Worm (Caenorhabditis elegans): ENCODE measurements around the gene Y6E2A.7.
"Not testable (repeated sequence)": the region's sequence is repeated elsewhere in the genome, so short reads cannot be mapped to it uniquely, and the experiment has no call there.

Gene Y6E2A.7

ce11 chrV:15766122-15766594 lies 46.5 kb downstream of the Y6E2A.7 start, which contains the start of the genes haf-3 and F57A10.2 (continued):
- TF ChIP-seq lin-38 (GFP tag; IDR thresholded peaks at IDR 0.05) (peak; percentile 90), Y105C5A.15 (GFP tag; IDR thresholded peaks at IDR 0.05) (no peak), zfp-3 (GFP tag; conservative IDR thresholded peaks at IDR 0.05) (peak; percentile 63; the same call in 1 of the 2 replicates), php-3 (GFP tag; IDR thresholded peaks at IDR 0.05) (peak; percentile 68; the same call in 1 of the 2 replicates), dmd-6 (GFP tag; IDR thresholded peaks at IDR 0.05) (peak; percentile 89), hmg-1.1 (GFP tag; IDR thresholded peaks at IDR 0.05) (peak; percentile 79)

ce11 chrV:15767385-15767784 lies 47.7 kb downstream of the Y6E2A.7 start:
- TF ChIP-seq Y105C5A.15 (GFP tag; IDR thresholded peaks at IDR 0.05) (peak; percentile 71; the same call in 1 of the 2 replicates), ceh-44 (GFP tag; IDR thresholded peaks at IDR 0.05) (peak; percentile 68; the same call in 1 of the 2 replicates), saeg-2 (GFP tag; IDR thresholded peaks at IDR 0.05) (peak; percentile 68; the same call in 1 of the 2 replicates), lin-38 (GFP tag; IDR thresholded peaks at IDR 0.05) (peak; percentile 82), dmd-9 (GFP tag; IDR thresholded peaks at IDR 0.05) (0 out of 2 replicates have a peak, but pooled peaks have one; percentile 53), zip-11 (GFP tag; IDR thresholded peaks at IDR 0.05) (0 out of 2 replicates have a peak, but pooled peaks have one; percentile 35), F49E8.2 (tag; optimal IDR thresholded peaks at IDR 0.05; ENCODE audit: borderline replicate concordance) (peak; percentile 12), ctbp-1 (GFP tag; IDR thresholded peaks at IDR 0.05) (peak; percentile 80), mdt-29 (GFP tag; IDR thresholded peaks at IDR 0.05) (peak; percentile 80), madf-9 (GFP tag; conservative IDR thresholded peaks at IDR 0.05) (peak; percentile 45; the same call in 1 of the 2 replicates), nhr-42 (GFP tag; IDR thresholded peaks at IDR 0.05) (peak; percentile 66), ZK337.2 (GFP tag; IDR thresholded peaks at IDR 0.05) (0 out of 2 replicates have a peak, but pooled peaks have one; percentile 13), pha-4 (GFP tag; IDR thresholded peaks at IDR 0.05) (peak; percentile 84), vab-7 (GFP tag; IDR thresholded peaks at IDR 0.05) (peak; percentile 77), Y75B8A.6 (GFP tag; IDR thresholded peaks at IDR 0.05) (peak; percentile 78; the same call in 1 of the 2 replicates), arid-1 (GFP tag; conservative IDR thresholded peaks at IDR 0.05) (peak; percentile 89), F26F4.8 (GFP tag; conservative IDR thresholded peaks at IDR 0.05) (peak; percentile 95), D1046.2 (GFP tag; IDR thresholded peaks at IDR 0.05) (peak; percentile 81), lin-1 (GFP tag; IDR thresholded peaks at IDR 0.05) (peak; percentile 66; the same call in 1 of the 2 replicates), ceh-20 (GFP tag; IDR thresholded peaks at IDR 0.05) (peak; percentile 52; the same call in 1 of the 2 replicates), nhr-41 (GFP tag; IDR thresholded peaks at IDR 0.05) (peak; percentile 85), dmd-6 (GFP tag; IDR thresholded peaks at IDR 0.05) (0 out of 2 replicates have a peak, but pooled peaks have one; percentile 9), daf-8 (GFP tag; IDR thresholded peaks at IDR 0.05) (peak; percentile 64; the same call in 1 of the 2 replicates), php-3 (GFP tag; IDR thresholded peaks at IDR 0.05) (peak; percentile 72), lin-29 (GFP tag; IDR thresholded peaks at IDR 0.05) (peak; percentile 27; the same call in 1 of the 2 replicates), dmd-8 (GFP tag; IDR thresholded peaks at IDR 0.05) (peak; percentile 94), egl-43 (GFP tag; IDR thresholded peaks at IDR 0.05) (peak; percentile 92), F44E2.7 (GFP tag; IDR thresholded peaks at IDR 0.05) (peak; percentile 71; the same call in 1 of the 2 replicates), snpc-1.2 (GFP tag; IDR thresholded peaks at IDR 0.05) (peak; percentile 86), T26A8.4 (GFP tag; IDR thresholded peaks at IDR 0.05) (peak; percentile 64; the same call in 1 of the 2 replicates), lim-7 (GFP tag; IDR thresholded peaks at IDR 0.05) (peak; percentile 95), madf-5 (GFP tag; IDR thresholded peaks at IDR 0.05) (peak in 1 of 2 experiments; percentile 73; a peak in 1 of 4 replicates), Y48G9A.11 (GFP tag; IDR thresholded peaks at IDR 0.05) (peak; percentile 75), set-16 (GFP tag; IDR thresholded peaks at IDR 0.05) (peak; percentile 55)
- not testable (repeated sequence) for TF ChIP-seq pha-4 (tag; optimal IDR thresholded peaks at IDR 0.05)

Measured in whole organism, L4 larva.